Worm (Caenorhabditis elegans) whole organism, L4/young adult: Measurements from ENCODE around the gene sri-36.
"Not testable (repeated sequence)": the region's sequence is repeated elsewhere in the genome, so short reads cannot be mapped to it uniquely, and the experiment has no call there.

Experiments used
- W03F9.2 ChIP-seq: fragments of 150-350 bp; optimal IDR thresholded peaks from 2 replicates; lab custom pipeline; 2014; ENCODE audit warnings: missing biosample characterization, missing genetic modification characterization
- dao-5 ChIP-seq: sonication (generic microtip); optimal IDR thresholded peaks from 2 replicates; lab custom pipeline; 2016; ENCODE audit warnings: missing genotype, missing genetic modification characterization, moderate library complexity, missing compliant biosample characterization
- him-1 ChIP-seq: sonication (generic microtip); optimal IDR thresholded peaks from 2 replicates; lab custom pipeline; 2016; ENCODE audit warnings: missing genotype, missing genetic modification reagents, missing genetic modification characterization, missing compliant biosample characterization

The sri-36 gene

ce11 chrII:2610202-2610912, 25.0 kb upstream of the sri-36 start, which contains the start of gene sri-38:
Gene sri-38 (plus strand): TSS chrII:2610862.
- TF ChIP-seq dao-5 (tag; lab: Kevin White, UChicago) (no peak), him-1 (tag; lab: Kevin White, UChicago) (no peak), W03F9.2 (no peak)

ce11 chrII:2605319-2605718, 19.9 kb upstream of the sri-36 start, which contains the start of gene sri-77:
Gene sri-77 (minus strand): TSS chrII:2605419.
- TF ChIP-seq W03F9.2: no peak
- no peak for TF ChIP-seq dao-5 (tag; lab: Kevin White, UChicago)
- TF ChIP-seq him-1 (tag; lab: Kevin White, UChicago): no peak

ce11 chrII:2600931-2601330, 15.5 kb upstream of the sri-36 start:
- TF ChIP-seq him-1 (tag; lab: Kevin White, UChicago) (no peak), dao-5 (tag; lab: Kevin White, UChicago) (no peak), W03F9.2 (no peak)

DNA sequence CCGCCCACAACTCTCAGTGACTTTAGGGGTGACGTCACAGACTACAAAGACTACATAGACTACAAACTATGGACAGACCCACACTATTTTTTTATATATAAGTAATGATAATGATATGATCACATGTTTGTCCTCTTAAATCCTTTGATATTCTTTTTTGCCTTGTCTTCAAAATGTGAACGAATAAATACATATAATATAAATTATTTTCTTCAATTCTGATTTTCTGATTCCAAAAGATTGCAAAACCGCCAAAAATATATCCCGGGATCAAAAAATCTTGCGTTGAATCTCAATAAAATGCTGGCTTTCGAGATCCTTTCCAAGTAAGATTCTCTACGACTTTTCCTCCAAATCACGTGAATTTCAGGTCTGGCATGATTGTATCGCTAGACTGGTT, 14.8 kb upstream of the sri-36 start, which contains the start of gene F33H12.1:
TSS of gene F33H12.1 (plus strand) at position 301 of the 400 bp plus-strand sequence.
- not testable (repeated sequence) for TF ChIP-seq dao-5 (tag; lab: Kevin White, UChicago); W03F9.2; him-1 (tag; lab: Kevin White, UChicago)

DNA sequence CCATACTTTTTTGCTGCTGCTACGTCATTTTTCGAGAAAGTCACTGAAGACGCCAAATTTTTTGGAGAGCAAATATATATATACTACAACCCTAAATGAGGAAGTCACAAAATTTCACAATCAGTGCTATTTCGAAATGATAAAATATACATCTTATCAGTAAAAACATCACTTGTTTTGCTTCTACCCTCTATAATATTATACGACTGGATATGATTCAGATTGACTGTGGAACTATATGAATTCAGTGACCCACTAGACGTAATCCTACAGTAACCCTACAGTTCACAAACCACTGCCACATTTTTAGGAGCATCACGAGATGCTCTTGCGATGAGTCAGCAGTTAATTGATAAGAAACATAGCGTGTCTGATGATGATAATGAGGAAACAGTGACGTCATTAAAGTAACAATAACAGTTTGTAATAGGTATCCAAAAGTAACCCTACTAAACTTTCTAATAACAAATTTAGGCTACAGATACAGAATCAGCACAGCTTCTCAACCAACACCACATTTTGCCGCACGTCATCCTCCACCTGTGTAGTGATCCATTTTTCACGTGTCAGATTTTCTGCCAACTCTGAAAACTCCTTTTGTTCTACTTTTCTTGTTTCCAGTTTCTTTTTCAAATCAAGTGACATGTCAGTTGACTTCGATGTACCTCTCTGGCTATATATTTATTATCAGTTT, 1.6 kb upstream of the sri-36 start, which contains the start of the genes F33H12.7 and sri-39:
TSS of gene F33H12.7 (minus strand) at position 51 of the 694 bp plus-strand sequence.
TSS of gene sri-39 (plus strand) at position 644 of the 694 bp plus-strand sequence.
- no peak for TF ChIP-seq him-1 (tag; lab: Kevin White, UChicago)
- TF ChIP-seq dao-5 (tag; lab: Kevin White, UChicago): no peak
- no peak for TF ChIP-seq W03F9.2

DNA sequence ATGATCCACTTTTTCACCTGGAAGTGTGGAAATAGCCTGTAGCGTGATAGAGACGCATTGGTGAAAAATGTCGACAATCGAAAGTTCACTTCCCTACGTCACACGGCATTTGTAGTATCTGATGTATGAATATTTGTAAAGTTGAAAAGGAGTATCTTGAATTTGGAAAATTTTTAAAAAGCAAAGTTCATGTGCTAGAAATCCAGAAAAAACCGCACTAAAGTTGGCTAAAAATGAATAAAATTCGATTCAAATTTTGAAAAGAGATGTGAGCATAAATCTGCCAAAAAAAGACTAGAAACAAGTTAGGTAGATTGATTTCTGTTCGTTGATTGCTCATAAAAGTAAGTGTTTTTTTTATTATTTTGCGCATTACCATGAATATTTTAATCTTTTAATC, 2.3 kb downstream of the sri-36 start, which contains the start of gene sri-74:
TSS of gene sri-74 (minus strand) at position 101 of the 400 bp plus-strand sequence.
- TF ChIP-seq him-1 (tag; lab: Kevin White, UChicago): no peak
- TF ChIP-seq W03F9.2: no peak
- TF ChIP-seq dao-5 (tag; lab: Kevin White, UChicago): no peak

DNA sequence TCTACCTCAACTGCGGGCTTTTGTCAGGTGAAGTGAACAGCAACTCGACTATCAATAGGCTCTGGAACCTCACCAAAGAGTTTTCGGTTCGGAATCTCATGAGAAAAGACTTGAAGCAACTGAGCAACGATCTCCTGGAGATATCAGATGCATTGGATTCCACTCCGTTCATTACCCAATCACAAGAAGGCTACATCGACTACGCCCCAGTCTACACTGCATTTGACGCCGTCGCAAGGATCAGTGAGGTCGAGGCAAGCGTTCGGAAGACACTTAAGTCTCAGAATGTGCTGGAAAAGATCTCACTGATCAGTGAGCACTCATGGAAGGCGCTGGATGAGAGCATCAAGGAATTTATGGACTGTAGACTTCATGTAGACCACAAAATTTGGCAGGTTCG, 7.2 kb downstream of the sri-36 start:
- no peak for TF ChIP-seq W03F9.2
- no peak for TF ChIP-seq him-1 (tag; lab: Kevin White, UChicago)
- no peak for TF ChIP-seq dao-5 (tag; lab: Kevin White, UChicago)

DNA sequence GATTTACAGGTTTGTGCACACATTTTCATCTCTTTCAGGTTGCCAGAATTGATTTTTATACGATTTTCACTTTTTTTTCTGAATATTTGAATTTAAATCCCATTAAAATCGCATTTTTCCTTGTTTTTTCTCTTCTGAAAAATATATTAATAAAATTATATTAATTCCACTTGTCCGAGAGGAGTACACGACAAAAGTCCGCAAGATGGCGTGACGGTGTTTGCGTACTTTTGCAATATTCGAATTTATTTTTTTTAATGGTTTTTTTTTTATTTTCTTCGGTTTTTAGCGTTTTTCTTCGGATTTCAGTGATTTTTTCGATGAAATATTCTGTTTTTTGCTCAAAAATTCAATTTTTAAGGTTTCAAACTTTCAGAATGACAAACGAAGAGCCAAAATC, 20.5 kb downstream of the sri-36 start, which contains the start of gene usp-39:
TSS of gene usp-39 (plus strand) at position 377 of the 400 bp plus-strand sequence.
- TF ChIP-seq dao-5 (tag; lab: Kevin White, UChicago) (no peak), him-1 (tag; lab: Kevin White, UChicago) (peak; percentile 52), W03F9.2 (peak; percentile 86)

ce11 chrII:2563973-2564372, 21.4 kb downstream of the sri-36 start, which contains the start of gene nep-18:
Gene nep-18 (minus strand): TSS chrII:2564073.
- TF ChIP-seq W03F9.2: no peak
- no peak for TF ChIP-seq dao-5 (tag; lab: Kevin White, UChicago)
- TF ChIP-seq him-1 (tag; lab: Kevin White, UChicago): no peak

- not testable (repeated sequence) for TF ChIP-seq dao-5 (tag; lab: Kevin White, UChicago); W03F9.2; him-1 (tag; lab: Kevin White, UChicago)
Measured at ce11 chrII:2553662-2554061, 31.7 kb downstream of the sri-36 start, which contains the start of gene K02F6.1. Gene K02F6.1 (plus strand): TSS chrII:2553962.

ce11 chrII:2553030-2553429, 32.4 kb downstream of the sri-36 start:
- TF ChIP-seq W03F9.2: no peak
- TF ChIP-seq him-1 (tag; lab: Kevin White, UChicago): no peak
- TF ChIP-seq dao-5 (tag; lab: Kevin White, UChicago): no peak

DNA sequence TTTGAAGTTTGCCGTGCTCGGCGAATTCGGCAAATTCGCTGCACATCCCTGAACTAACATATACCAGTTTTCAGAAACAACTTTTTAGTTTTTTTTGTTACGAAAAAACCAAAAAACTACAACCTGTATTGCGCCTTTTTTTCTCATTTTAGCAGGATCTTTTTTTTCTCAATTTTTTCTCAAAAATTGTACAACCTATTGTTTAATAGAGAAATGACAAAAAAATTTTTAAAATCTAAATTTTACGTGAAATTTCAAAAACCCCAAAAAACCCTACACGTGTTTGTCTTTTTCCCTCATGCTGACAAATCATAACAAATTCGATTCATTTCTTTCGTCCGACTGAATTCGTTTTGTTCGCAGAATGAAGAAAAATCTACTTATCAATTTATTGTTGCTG, 39.5 kb downstream of the sri-36 start, which contains the start of gene K02F6.3:
TSS of gene K02F6.3 (plus strand) at position 301 of the 400 bp plus-strand sequence.
- TF ChIP-seq W03F9.2: no peak
- no peak for TF ChIP-seq him-1 (tag; lab: Kevin White, UChicago)
- no peak for TF ChIP-seq dao-5 (tag; lab: Kevin White, UChicago)

ce11 chrII:2538194-2538593, 47.2 kb downstream of the sri-36 start, which contains the start of gene K02F6.4:
Gene K02F6.4 (plus strand): TSS chrII:2538494.
- TF ChIP-seq dao-5 (tag; lab: Kevin White, UChicago): no peak
- TF ChIP-seq him-1 (tag; lab: Kevin White, UChicago): no peak
- TF ChIP-seq W03F9.2: no peak
